Fruit fly (Drosophila melanogaster) whole organism, embryonic: ENCODE data around the gene CG17300.

Experiments
- Aef1 ChIP-seq: fragments of 200-800 bp; sonication (Bioruptor generic); IDR thresholded peaks from 3 replicates; pipeline ENCODE4 v1.3.6; 2022; ENCODE audit warnings: missing biosample characterization, missing genetic modification characterization
- Bteb2 ChIP-seq: fragments of 200-800 bp; sonication (Bioruptor generic); optimal IDR thresholded peaks from 2 replicates; lab custom pipeline; 2016; ENCODE audit warnings: missing biosample characterization, missing genetic modification characterization
- CG10543 ChIP-seq: fragments of 200-800 bp; sonication (Bioruptor generic); optimal IDR thresholded peaks from 3 replicates; lab custom pipeline; 2017; ENCODE audit warnings: missing biosample characterization, mild to moderate bottlenecking, missing genetic modification characterization, moderate library complexity
- CG13296 ChIP-seq: fragments of 200-800 bp; sonication (Bioruptor generic); optimal IDR thresholded peaks from 3 replicates; lab custom pipeline; 2018; ENCODE audit warnings: missing biosample characterization, mild to moderate bottlenecking, missing genetic modification characterization
- CG13775 ChIP-seq: fragments of 200-800 bp; sonication (Bioruptor generic); optimal IDR thresholded peaks from 3 replicates; lab custom pipeline; 2017; ENCODE audit warnings: missing biosample characterization, mild to moderate bottlenecking, missing genetic modification characterization
- CG14667 ChIP-seq: fragments of 200-800 bp; sonication (Bioruptor generic); IDR thresholded peaks from 2 replicates; pipeline ENCODE4 v1.3.6; 2022; ENCODE audit warnings: missing biosample characterization, missing genetic modification characterization
- CG1529 ChIP-seq: fragments of 200-800 bp; sonication (Bioruptor generic); optimal IDR thresholded peaks from 3 replicates; lab custom pipeline; 2018; ENCODE audit warnings: missing biosample characterization, missing genetic modification characterization
- CG16863 ChIP-seq: fragments of 200-800 bp; sonication (Bioruptor generic); optimal IDR thresholded peaks from 3 replicates; lab custom pipeline; 2016; ENCODE audit warnings: missing biosample characterization, missing genetic modification characterization
- CG17385 ChIP-seq: fragments of 200-800 bp; sonication (Bioruptor generic); optimal IDR thresholded peaks from 3 replicates; lab custom pipeline; 2018; ENCODE audit warnings: missing biosample characterization, mild to moderate bottlenecking, missing genetic modification characterization
- CG17802 ChIP-seq: fragments of 200-800 bp; sonication (Bioruptor generic); optimal IDR thresholded peaks from 2 replicates; lab custom pipeline; 2018; ENCODE audit warnings: missing biosample characterization, mild to moderate bottlenecking, missing genetic modification characterization, moderate library complexity
- CG18764 ChIP-seq: fragments of 200-800 bp; sonication (Bioruptor generic); optimal IDR thresholded peaks from 3 replicates; lab custom pipeline; 2016; ENCODE audit warnings: missing biosample characterization, missing genetic modification characterization
- CG31224 ChIP-seq: fragments of 200-800 bp; sonication (Bioruptor generic); IDR thresholded peaks from 2 replicates; pipeline ENCODE4 v1.3.6; 2022; ENCODE audit warnings: missing biosample characterization, missing genetic modification characterization
- CG31365 ChIP-seq: fragments of 200-800 bp; sonication (Bioruptor generic); optimal IDR thresholded peaks from 2 replicates; lab custom pipeline; 2018; ENCODE audit warnings: missing biosample characterization, mild to moderate bottlenecking, missing genetic modification characterization
- CG3163 ChIP-seq: fragments of 200-800 bp; sonication (Bioruptor generic); optimal IDR thresholded peaks from 3 replicates; lab custom pipeline; 2016; ENCODE audit warnings: missing biosample characterization, missing genetic modification characterization
- CG32767 ChIP-seq: fragments of 200-800 bp; sonication (Bioruptor generic); IDR thresholded peaks from 2 replicates; pipeline ENCODE4 v1.3.6; 2022; ENCODE audit warnings: missing biosample characterization, missing genetic modification characterization
- CG3407 ChIP-seq: fragments of 200-800 bp; sonication (Bioruptor generic); optimal IDR thresholded peaks from 2 replicates; lab custom pipeline; 2018; ENCODE audit warnings: missing biosample characterization, mild to moderate bottlenecking, missing genetic modification characterization
- CG5245 ChIP-seq: fragments of 200-800 bp; sonication (Bioruptor generic); optimal IDR thresholded peaks from 3 replicates; lab custom pipeline; 2016; ENCODE audit warnings: missing biosample characterization, missing genetic modification characterization
- CG7357 ChIP-seq: fragments of 200-800 bp; sonication (Bioruptor generic); IDR thresholded peaks from 3 replicates; pipeline ENCODE4 v1.3.6; 2022; ENCODE audit warnings: missing biosample characterization, missing genetic modification characterization
- CG9797 ChIP-seq: fragments of 200-800 bp; sonication (Bioruptor generic); optimal IDR thresholded peaks from 3 replicates; lab custom pipeline; 2018; ENCODE audit warnings: missing biosample characterization, mild to moderate bottlenecking, missing genetic modification characterization
- D19B ChIP-seq: fragments of 200-800 bp; sonication (Bioruptor generic); optimal IDR thresholded peaks from 2 replicates; lab custom pipeline; 2017; ENCODE audit warnings: missing biosample characterization, mild to moderate bottlenecking, missing genetic modification characterization
- Dip3 ChIP-seq: fragments of 200-800 bp; sonication (Bioruptor generic); optimal IDR thresholded peaks from 3 replicates; lab custom pipeline; 2016; ENCODE audit warnings: missing biosample characterization, missing genetic modification characterization
- H15 ChIP-seq: fragments of 200-800 bp; sonication (Bioruptor generic); IDR thresholded peaks from 3 replicates; pipeline ENCODE4 v1.3.6; 2022; ENCODE audit warnings: missing biosample characterization, missing genetic modification characterization
- Hsf ChIP-seq: fragments of 200-800 bp; sonication (Bioruptor generic); optimal IDR thresholded peaks from 3 replicates; lab custom pipeline; 2016; ENCODE audit warnings: missing biosample characterization, missing genetic modification characterization
- Lpt ChIP-seq: fragments of >200 bp; optimal IDR thresholded peaks from 2 replicates; lab custom pipeline; 2018; ENCODE audit warnings: missing biosample characterization, missing genetic modification characterization
- Myb ChIP-seq: fragments of 200-800 bp; sonication (Bioruptor generic); optimal IDR thresholded peaks from 2 replicates; lab custom pipeline; 2016; ENCODE audit warnings: missing biosample characterization, missing genetic modification characterization
- NC2β ChIP-seq: fragments of 200-800 bp; sonication (Bioruptor generic); optimal IDR thresholded peaks from 2 replicates; lab custom pipeline; 2016; ENCODE audit warnings: missing biosample characterization, missing genetic modification characterization
- Opbp ChIP-seq: fragments of 200-800 bp; sonication (Bioruptor generic); IDR thresholded peaks from 3 replicates; pipeline ENCODE4 v1.3.6; 2022; ENCODE audit warnings: missing biosample characterization, missing genetic modification characterization; ENCODE audit not compliant: partially characterized antibody
- PHDP ChIP-seq: fragments of 200-800 bp; sonication (Bioruptor generic); optimal IDR thresholded peaks from 3 replicates; lab custom pipeline; 2018; ENCODE audit warnings: missing biosample characterization, mild to moderate bottlenecking, missing genetic modification characterization, moderate library complexity
- Ptx1 ChIP-seq: fragments of 200-800 bp; sonication (Bioruptor generic); IDR thresholded peaks from 2 replicates; pipeline ENCODE4 v1.3.6; 2022; ENCODE audit warnings: missing biosample characterization, missing genetic modification characterization
- Spps ChIP-seq: fragments of 200-800 bp; sonication (Bioruptor generic); optimal IDR thresholded peaks from 2 replicates; lab custom pipeline; 2018; ENCODE audit warnings: missing biosample characterization, mild to moderate bottlenecking, missing genetic modification characterization
- Xrp1 ChIP-seq: fragments of 200-800 bp; sonication (Bioruptor generic); IDR thresholded peaks from 2 replicates; pipeline ENCODE4 v1.3.6; 2022; ENCODE audit warnings: missing biosample characterization, missing genetic modification characterization
- ac ChIP-seq: fragments of 200-800 bp; sonication (Bioruptor generic); optimal IDR thresholded peaks from 3 replicates; lab custom pipeline; 2017; ENCODE audit warnings: missing biosample characterization, mild to moderate bottlenecking, missing genetic modification characterization
- ara ChIP-seq: fragments of 200-800 bp; sonication (Bioruptor generic); IDR thresholded peaks from 2 replicates; pipeline ENCODE4 v1.3.6; 2022; ENCODE audit warnings: missing biosample characterization, missing genetic modification characterization
- ash1 ChIP-seq: fragments of 200-800 bp; sonication (Bioruptor generic); optimal IDR thresholded peaks from 2 replicates; lab custom pipeline; 2018; ENCODE audit warnings: missing biosample characterization, mild to moderate bottlenecking, missing genetic modification characterization
- br ChIP-seq: fragments of >200 bp; optimal IDR thresholded peaks from 2 replicates; lab custom pipeline; 2017
- cad ChIP-seq: fragments of >200 bp; optimal IDR thresholded peaks from 2 replicates; lab custom pipeline; 2017; ENCODE audit warnings: missing biosample characterization, missing genetic modification characterization
- cg ChIP-seq: fragments of 200-800 bp; sonication (Bioruptor generic); optimal IDR thresholded peaks from 3 replicates; lab custom pipeline; 2019; ENCODE audit warnings: missing biosample characterization, mild to moderate bottlenecking, missing genetic modification characterization, moderate library complexity
- danr ChIP-seq: fragments of 200-800 bp; sonication (Bioruptor generic); IDR thresholded peaks from 2 replicates; pipeline ENCODE4 v1.3.6; 2022; ENCODE audit warnings: missing biosample characterization, missing genetic modification characterization
- dmrt11E ChIP-seq: fragments of 200-800 bp; sonication (Bioruptor generic); optimal IDR thresholded peaks from 3 replicates; lab custom pipeline; 2018; ENCODE audit warnings: missing biosample characterization, mild to moderate bottlenecking, missing genetic modification characterization, moderate library complexity
- eve ChIP-seq, 2 experiments: fragments of >200 bp; optimal IDR thresholded peaks; 2 replicates each; lab custom pipeline; 2017; ENCODE audit warnings: missing biosample characterization in 2 of 2, missing genetic modification characterization in 2 of 2
- exex ChIP-seq: fragments of 200-800 bp; sonication (Bioruptor generic); optimal IDR thresholded peaks from 4 replicates; lab custom pipeline; 2018; ENCODE audit warnings: missing biosample characterization, mild to moderate bottlenecking, missing genetic modification characterization, moderate library complexity
- insv ChIP-seq, 2 experiments: fragments of 200-800 bp; sonication (Bioruptor generic); optimal IDR thresholded peaks; 3 replicates each; lab custom pipeline; 2016 to 2018; ENCODE audit warnings: missing biosample characterization in 2 of 2, missing genetic modification characterization in 2 of 2
- kni ChIP-seq: fragments of 200-800 bp; sonication (Bioruptor generic); optimal IDR thresholded peaks from 3 replicates; lab custom pipeline; 2017; ENCODE audit warnings: mild to moderate bottlenecking, missing biosample characterization, missing genetic modification reagents, missing genetic modification characterization
- peb ChIP-seq: fragments of 200-800 bp; sonication (Bioruptor generic); IDR thresholded peaks from 2 replicates; pipeline ENCODE4 v1.3.6; 2022; ENCODE audit warnings: missing biosample characterization, missing genetic modification characterization
- sqz ChIP-seq: fragments of 200-800 bp; sonication (Bioruptor generic); optimal IDR thresholded peaks from 3 replicates; lab custom pipeline; 2018; ENCODE audit warnings: missing biosample characterization, mild to moderate bottlenecking, missing genetic modification characterization
- sr ChIP-seq: fragments of 200-800 bp; sonication (Bioruptor generic); IDR thresholded peaks from 3 replicates; pipeline ENCODE4 v1.3.6; 2022; ENCODE audit warnings: missing biosample characterization, missing genetic modification characterization
- tna ChIP-seq: fragments of 200-800 bp; sonication (Bioruptor generic); IDR thresholded peaks from 2 replicates; pipeline ENCODE4 v1.3.6; 2022; ENCODE audit warnings: missing biosample characterization, missing genetic modification characterization; ENCODE audit not compliant: partially characterized antibody
- tup ChIP-seq: fragments of 200-800 bp; sonication (Bioruptor generic); optimal IDR thresholded peaks from 2 replicates; lab custom pipeline; 2016; ENCODE audit warnings: missing biosample characterization, mild to moderate bottlenecking, missing genetic modification characterization, moderate library complexity
- wdn ChIP-seq: fragments of 200-800 bp; sonication (Bioruptor generic); IDR thresholded peaks from 2 replicates; pipeline ENCODE4 v1.3.6; 2022; ENCODE audit warnings: missing biosample characterization, missing genetic modification characterization
- z ChIP-seq: fragments of 200-800 bp; sonication (Bioruptor generic); IDR thresholded peaks from 3 replicates; pipeline ENCODE4 v1.3.6; 2022; ENCODE audit warnings: missing biosample characterization, missing genetic modification characterization

Gene CG17300

DNA sequence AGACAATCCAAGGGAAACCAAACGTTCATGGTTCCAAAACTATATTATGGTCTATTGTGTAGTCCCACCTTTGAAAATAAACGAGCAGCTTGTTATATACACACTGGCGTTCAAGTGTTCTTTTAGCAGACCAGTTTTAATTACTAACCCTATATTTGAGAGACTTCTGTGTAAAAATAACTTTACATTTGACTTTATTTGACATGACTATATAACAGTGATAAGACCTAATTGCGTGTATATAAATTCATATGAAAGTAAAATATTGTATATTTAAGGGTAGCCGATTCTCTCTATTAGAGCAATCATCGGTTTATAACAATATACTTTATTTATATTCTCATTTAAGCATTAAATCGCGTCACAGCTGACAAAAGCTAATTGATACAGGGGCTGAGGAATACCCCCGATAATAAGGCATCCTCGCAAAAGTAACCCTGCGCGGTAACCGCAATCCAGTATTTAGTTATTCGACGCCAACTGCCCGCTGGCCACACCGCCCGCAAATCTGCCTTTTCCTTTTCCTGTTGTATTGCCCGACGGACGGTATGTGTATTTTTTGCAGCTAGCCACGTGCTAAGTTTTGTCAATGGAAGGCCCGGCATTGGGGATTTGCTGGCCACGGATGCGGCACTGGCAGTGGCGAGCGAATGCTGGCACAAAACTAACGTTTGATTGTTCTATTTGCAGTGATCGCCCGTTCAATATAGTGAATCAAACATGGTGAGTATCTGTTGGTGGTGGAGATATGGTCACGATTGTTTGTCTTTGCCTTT is 45.6 kb downstream of the CG17300 start, which contains the start of gene RpS4 (continued):
- TF ChIP-seq Lpt (no peak), CG7357 (GFP tag; lab: Robert Waterston, UW) (no peak), z (GFP tag; lab: Robert Waterston, UW) (peak; percentile 50; the same call in 1 of the 3 replicates), D19B (GFP tag; lab: Kevin White, UChicago) (peak; percentile 72), Dip3 (peak; percentile 75), Xrp1 (GFP tag; lab: Robert Waterston, UW) (peak; percentile 36; the same call in 1 of the 2 replicates), Aef1 (GFP tag; lab: Robert Waterston, UW) (peak; percentile 72; the same call in 2 of the 3 replicates), CG32767 (GFP tag; lab: Robert Waterston, UW) (peak; percentile 73; the same call in 1 of the 2 replicates), CG1529 (GFP tag; lab: Kevin White, UChicago) (peak; percentile 89), CG13775 (GFP tag; lab: Kevin White, UChicago) (peak; percentile 91), H15 (GFP tag; lab: Robert Waterston, UW) (peak; percentile 81), CG13296 (peak; percentile 96), insv (GFP tag; optimal IDR thresholded peaks at IDR 0.05; lab: Kevin White, UChicago) (peak in 1 of 2 experiments; percentile 80), tna (GFP tag; lab: Robert Waterston, UW) (peak; percentile 16; the same call in 1 of the 2 replicates), CG3407 (peak; percentile 92), CG17802 (tag; lab: Kevin White, UChicago) (peak; percentile 82), CG17385 (GFP tag; lab: Kevin White, UChicago) (peak; percentile 92), CG14667 (GFP tag; lab: Robert Waterston, UW) (no peak), ac (GFP tag; lab: Kevin White, UChicago) (peak; percentile 92), dmrt11E (tag; lab: Kevin White, UChicago) (peak; percentile 78), sr (GFP tag; lab: Robert Waterston, UW) (peak; percentile 92), sqz (GFP tag; lab: Kevin White, UChicago) (peak; percentile 93), Myb (peak; percentile 60), tup (GFP tag; lab: Kevin White, UChicago) (peak; percentile 28), br (no peak), CG16863 (GFP tag; lab: Kevin White, UChicago) (peak; percentile 76), Bteb2 (GFP tag; lab: Kevin White, UChicago) (peak; percentile 72), cg (GFP tag; lab: Kevin White, UChicago) (no peak), CG5245 (GFP tag; lab: Kevin White, UChicago) (peak; percentile 86), CG31365 (tag; lab: Kevin White, UChicago) (peak; percentile 89), ash1 (GFP tag; lab: Kevin White, UChicago) (peak; percentile 97), peb (GFP tag; lab: Robert Waterston, UW) (peak; percentile 48; the same call in 1 of the 2 replicates), kni (GFP tag; lab: Kevin White, UChicago) (peak; percentile 91), PHDP (tag; lab: Kevin White, UChicago) (peak; percentile 92), CG10543 (GFP tag; lab: Kevin White, UChicago) (peak; percentile 97), CG18764 (GFP tag; lab: Kevin White, UChicago) (peak; percentile 69), CG3163 (GFP tag; lab: Kevin White, UChicago) (peak; percentile 62), CG31224 (GFP tag; lab: Robert Waterston, UW) (peak; percentile 64; the same call in 1 of the 2 replicates), exex (tag; lab: Kevin White, UChicago) (peak; percentile 63), Hsf (GFP tag; lab: Kevin White, UChicago) (peak; percentile 86), cad (GFP tag; lab: Kevin White, UChicago) (no peak), ara (peak; percentile 77), CG9797 (GFP tag; lab: Kevin White, UChicago) (peak; percentile 97), Opbp (GFP tag; lab: Robert Waterston, UW) (peak; percentile 29; the same call in 2 of the 3 replicates), wdn (GFP tag; lab: Robert Waterston, UW) (peak; percentile 77), NC2β (GFP tag; lab: Kevin White, UChicago) (peak; percentile 97), danr (GFP tag; lab: Robert Waterston, UW) (peak; percentile 42; the same call in 1 of the 2 replicates), Ptx1 (GFP tag; lab: Robert Waterston, UW) (peak; percentile 73), eve (GFP tag; optimal IDR thresholded peaks at IDR 0.05; lab: Kevin White, UChicago) (no peak), Spps (peak; percentile 75)
